Fruit fly (Drosophila melanogaster): Measurements from ENCODE around the gene ERp44.

The ERp44 gene

DNA sequence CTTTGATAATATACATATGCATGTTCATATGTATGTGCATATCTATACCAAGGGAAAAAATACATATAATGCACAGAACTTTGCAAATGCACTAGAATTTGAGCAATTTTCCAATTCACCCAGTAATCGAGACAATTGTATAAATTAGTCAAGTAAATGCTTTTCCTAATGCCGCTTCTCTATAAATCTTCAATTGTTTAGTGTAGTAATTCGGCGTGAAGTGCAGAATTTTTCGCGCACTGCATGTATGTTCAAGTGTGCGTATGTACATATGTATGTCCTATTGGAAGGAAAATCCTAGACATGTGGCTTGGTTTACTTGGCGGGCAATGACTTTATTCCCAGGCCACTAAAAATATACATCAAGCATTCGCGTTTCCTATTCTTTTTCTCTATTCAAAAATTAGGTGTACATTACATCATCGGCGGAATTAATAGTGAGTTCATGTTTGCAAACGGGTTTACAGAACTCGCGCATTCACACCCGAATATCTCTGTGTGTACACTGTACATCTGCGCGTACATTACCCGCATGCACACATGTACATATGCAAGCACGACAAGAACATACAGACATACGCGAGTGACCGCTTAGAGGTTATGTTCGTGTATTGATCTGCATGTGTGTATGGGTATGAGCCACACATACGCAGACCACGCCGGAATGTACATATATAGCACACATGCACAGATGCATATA lies 21.5 kb upstream of the ERp44 start (continued):
- TF ChIP-seq prd (optimal IDR thresholded peaks at IDR 0.05), result no peak
- TF ChIP-seq prd (GFP tag; IDR thresholded peaks at IDR 0.05), result no peak
- no peak for TF ChIP-seq CG13624 (GFP tag; optimal IDR thresholded peaks at IDR 0.05)
- TF ChIP-seq MESR4 (GFP tag; optimal IDR thresholded peaks at IDR 0.05), result peak; percentile 50
- TF ChIP-seq Hmr (GFP tag; optimal IDR thresholded peaks at IDR 0.05), result no peak
- no peak for TF ChIP-seq CG8089 (GFP tag; optimal IDR thresholded peaks at IDR 0.05)
- no peak for TF ChIP-seq CG11696 (GFP tag; IDR thresholded peaks at IDR 0.05)
- TF ChIP-seq emc (GFP tag; optimal IDR thresholded peaks at IDR 0.05), result no peak
- no peak for TF ChIP-seq Sox100B (GFP tag; optimal IDR thresholded peaks at IDR 0.05)
- peak; percentile 75 for TF ChIP-seq Elba2 (GFP tag; optimal IDR thresholded peaks at IDR 0.05)
- TF ChIP-seq CG12104 (GFP tag; optimal IDR thresholded peaks at IDR 0.05), result no peak
- TF ChIP-seq CG13894 (tag; optimal IDR thresholded peaks at IDR 0.05), result peak; percentile 34
- no peak for TF ChIP-seq trem (tag; optimal IDR thresholded peaks at IDR 0.05)
- no peak for TF ChIP-seq Bteb2 (GFP tag; optimal IDR thresholded peaks at IDR 0.05)
- TF ChIP-seq CG3838 (GFP tag; optimal IDR thresholded peaks at IDR 0.05), result no peak
- no peak for TF ChIP-seq CG3407 (GFP tag; optimal IDR thresholded peaks at IDR 0.05)
- no peak for TF ChIP-seq abd-A (tag; optimal IDR thresholded peaks at IDR 0.05)
- no peak for TF ChIP-seq CG17385 (GFP tag; optimal IDR thresholded peaks at IDR 0.05)
- TF ChIP-seq jumu (GFP tag; optimal IDR thresholded peaks at IDR 0.05), result no peak
- TF ChIP-seq Drgx (GFP tag; IDR thresholded peaks at IDR 0.05), result peak; percentile 73
- TF ChIP-seq CrebB (tag; optimal IDR thresholded peaks at IDR 0.05), result no peak
- no peak for TF ChIP-seq Aef1 (GFP tag; IDR thresholded peaks at IDR 0.05)
- no peak for TF ChIP-seq Sin3A (optimal IDR thresholded peaks at IDR 0.05)
- TF ChIP-seq gcm (GFP tag; optimal IDR thresholded peaks at IDR 0.05), result peak; percentile 84
- no peak for TF ChIP-seq CG6689 (GFP tag; IDR thresholded peaks at IDR 0.05)
- TF ChIP-seq CG3281 (GFP tag; optimal IDR thresholded peaks at IDR 0.05), result no peak
- TF ChIP-seq Med (GFP tag), result peak; percentile 51
- peak; percentile 44 for TF ChIP-seq wek (GFP tag; optimal IDR thresholded peaks at IDR 0.05)
- TF ChIP-seq Hmx (GFP tag; optimal IDR thresholded peaks at IDR 0.05), result no peak
- TF ChIP-seq toy (GFP tag; IDR thresholded peaks at IDR 0.05), result no peak
- no peak for TF ChIP-seq CG16779 (GFP tag; IDR thresholded peaks at IDR 0.05)
- 0 out of 2 replicates have a peak, but pooled peaks have one; percentile 8 for TF ChIP-seq Scr (GFP tag; IDR thresholded peaks at IDR 0.05; ENCODE audit: partially characterized antibody)
- no peak for TF ChIP-seq Myb (GFP tag; optimal IDR thresholded peaks at IDR 0.05)
- no peak for TF ChIP-seq MTF-1 (GFP tag; optimal IDR thresholded peaks at IDR 0.05; ENCODE audit: borderline replicate concordance)
- TF ChIP-seq CG10462 (GFP tag; optimal IDR thresholded peaks at IDR 0.05), result no peak
- no peak for TF ChIP-seq CG31224 (GFP tag; IDR thresholded peaks at IDR 0.05)
- no peak for TF ChIP-seq ase (GFP tag; IDR thresholded peaks at IDR 0.05)
- no peak for TF ChIP-seq CG15601 (tag; optimal IDR thresholded peaks at IDR 0.05)
- no peak for TF ChIP-seq CG3995 (GFP tag; optimal IDR thresholded peaks at IDR 0.05)

DNA sequence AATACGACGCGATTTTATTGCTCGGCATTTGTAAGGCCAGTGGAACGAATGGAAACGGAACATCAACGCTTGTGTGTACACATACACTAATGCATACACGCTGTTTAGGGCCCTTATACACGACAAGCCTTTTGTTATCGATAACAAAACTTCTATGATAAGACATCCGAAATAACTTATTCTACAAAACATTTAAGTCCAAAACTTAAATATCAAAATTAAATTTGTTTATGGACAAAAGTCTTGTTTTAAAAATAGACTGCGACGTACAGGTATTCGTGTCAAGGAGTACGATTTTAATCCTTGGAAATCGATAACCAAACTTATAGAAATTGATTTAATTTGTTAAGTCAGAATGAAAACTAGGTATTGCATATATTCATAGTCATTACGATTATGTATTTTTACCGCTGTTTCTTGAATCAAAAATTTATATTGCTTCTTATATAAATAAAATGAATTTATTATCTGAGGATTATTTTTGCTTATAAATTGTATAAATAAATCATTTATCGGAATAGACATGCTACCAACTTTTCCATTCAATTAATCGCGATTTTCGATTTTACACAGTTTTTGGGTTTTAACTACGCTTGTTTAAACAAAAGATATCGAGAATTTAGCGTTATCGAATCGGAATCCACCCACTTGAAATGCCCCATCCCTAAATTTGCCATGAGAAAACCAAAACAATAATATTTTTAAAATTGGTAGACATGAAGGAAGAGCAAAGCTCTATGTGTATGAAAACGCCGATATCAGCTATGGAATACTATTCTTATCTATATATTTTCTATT lies 15.8 kb upstream of the ERp44 start, which contains the start of the genes CG9915 and SWIP:
CG9915 (minus strand) TSS at position 61 of the 798 bp plus-strand sequence.
SWIP (plus strand) TSS at position 632 of the 798 bp plus-strand sequence.
- TF ChIP-seq bowl (GFP tag; IDR thresholded peaks at IDR 0.05) (no peak), HLH4C (GFP tag; IDR thresholded peaks at IDR 0.05; ENCODE audit: partially characterized antibody) (peak; percentile 83), CG3163 (GFP tag; optimal IDR thresholded peaks at IDR 0.05) (no peak), tx (GFP tag; optimal IDR thresholded peaks at IDR 0.05) (no peak), bbx (GFP tag; IDR thresholded peaks at IDR 0.05; ENCODE audit: partially characterized antibody) (peak; percentile 71), Scr (GFP tag; IDR thresholded peaks at IDR 0.05; ENCODE audit: partially characterized antibody) (peak; percentile 60), YL-1 (GFP tag; optimal IDR thresholded peaks at IDR 0.05) (peak; percentile 1), CG10147 (GFP tag; optimal IDR thresholded peaks at IDR 0.05) (no peak), Xrp1 (GFP tag; IDR thresholded peaks at IDR 0.05) (peak; percentile 26; the same call in 1 of the 2 replicates), CG18619 (GFP tag; optimal IDR thresholded peaks at IDR 0.05) (peak; percentile 12), CG17829 (tag; optimal IDR thresholded peaks at IDR 0.05) (peak; percentile 23), dmrt11E (tag; optimal IDR thresholded peaks at IDR 0.05) (peak; percentile 51), psq (GFP tag; optimal IDR thresholded peaks at IDR 0.05) (no peak)

Data from whole organism, embryonic.